Worm (Caenorhabditis elegans) whole organism, late embryonic: ENCODE results near the gene srx-74.

Experiments used
- C38D4.7 ChIP-seq: fragments of 200-800 bp; sonication (Bioruptor generic); optimal IDR thresholded peaks from 2 replicates; lab custom pipeline; 2018; ENCODE audit warnings: mild to moderate bottlenecking, missing genetic modification characterization, moderate library complexity, missing compliant biosample characterization
- Y22D7AL.16 ChIP-seq: sonication (generic microtip); optimal IDR thresholded peaks from 2 replicates; lab custom pipeline; 2016; ENCODE audit warnings: missing genetic modification characterization, missing compliant biosample characterization
- ama-1 ChIP-seq: fragments of 150-350 bp; optimal IDR thresholded peaks from 2 replicates; lab custom pipeline; 2014
- ceh-18 ChIP-seq: sonication (generic microtip); optimal IDR thresholded peaks from 2 replicates; lab custom pipeline; 2016; ENCODE audit warnings: missing genetic modification characterization, missing compliant biosample characterization
- ceh-2 ChIP-seq: sonication (generic microtip); optimal IDR thresholded peaks from 2 replicates; lab custom pipeline; 2016; ENCODE audit warnings: missing genotype, missing genetic modification characterization, missing compliant biosample characterization
- ceh-24 ChIP-seq: sonication (generic microtip); optimal IDR thresholded peaks from 2 replicates; lab custom pipeline; 2016; ENCODE audit warnings: mild to moderate bottlenecking, missing genetic modification characterization, missing compliant biosample characterization
- ceh-48 ChIP-seq: sonication (generic microtip); optimal IDR thresholded peaks from 2 replicates; lab custom pipeline; 2016; ENCODE audit warnings: missing genetic modification characterization, inconsistent platforms, missing compliant biosample characterization
- dmd-4 ChIP-seq: sonication (generic microtip); optimal IDR thresholded peaks from 2 replicates; lab custom pipeline; 2016; ENCODE audit warnings: borderline replicate concordance, missing genetic modification characterization, missing compliant biosample characterization
- dve-1 ChIP-seq: sonication (generic microtip); optimal IDR thresholded peaks from 2 replicates; lab custom pipeline; 2017; ENCODE audit warnings: antibody characterized with exemption, mild to moderate bottlenecking, missing genetic modification characterization, missing compliant biosample characterization
- elt-4 ChIP-seq: sonication (generic microtip); optimal IDR thresholded peaks from 2 replicates; lab custom pipeline; 2016; ENCODE audit warnings: missing genetic modification characterization, missing compliant biosample characterization
- ets-4 ChIP-seq: sonication (generic microtip); optimal IDR thresholded peaks from 2 replicates; lab custom pipeline; 2016; ENCODE audit warnings: missing genetic modification characterization, missing compliant biosample characterization
- eyg-1 ChIP-seq: sonication (generic microtip); optimal IDR thresholded peaks from 2 replicates; lab custom pipeline; 2016; ENCODE audit warnings: missing genotype, missing genetic modification characterization, missing compliant biosample characterization
- hlh-30 ChIP-seq: sonication (generic microtip); optimal IDR thresholded peaks from 2 replicates; lab custom pipeline; 2017; ENCODE audit warnings: antibody characterized with exemption, missing genetic modification characterization, missing compliant biosample characterization; ENCODE audit not compliant: insufficient read depth
- hlh-6 ChIP-seq: sonication (generic microtip); optimal IDR thresholded peaks from 2 replicates; lab custom pipeline; 2016; ENCODE audit warnings: missing genotype, missing genetic modification characterization, missing compliant biosample characterization
- hlh-8 ChIP-seq: sonication (generic microtip); optimal IDR thresholded peaks from 2 replicates; lab custom pipeline; 2016; ENCODE audit warnings: missing genotype, missing genetic modification characterization, missing compliant biosample characterization
- lin-11 ChIP-seq: fragments of 200-800 bp; sonication (Bioruptor generic); optimal IDR thresholded peaks from 2 replicates; lab custom pipeline; 2018; ENCODE audit warnings: mild to moderate bottlenecking, missing genetic modification characterization, missing compliant biosample characterization
- madf-2 ChIP-seq: sonication (generic microtip); optimal IDR thresholded peaks from 2 replicates; lab custom pipeline; 2017; ENCODE audit warnings: missing genetic modification characterization, missing compliant biosample characterization
- mec-3 ChIP-seq: sonication (generic microtip); optimal IDR thresholded peaks from 2 replicates; lab custom pipeline; 2016; ENCODE audit warnings: borderline replicate concordance, missing genetic modification characterization, missing compliant biosample characterization
- nfya-1 ChIP-seq: sonication (generic microtip); optimal IDR thresholded peaks from 2 replicates; lab custom pipeline; 2017; ENCODE audit warnings: missing genetic modification characterization, mild to moderate bottlenecking, missing compliant biosample characterization, antibody characterized with exemption, moderate library complexity
- npax-4 ChIP-seq: sonication (generic microtip); optimal IDR thresholded peaks from 2 replicates; lab custom pipeline; 2016; ENCODE audit warnings: missing genetic modification characterization, missing compliant biosample characterization
- odd-2 ChIP-seq: sonication (generic microtip); optimal IDR thresholded peaks from 2 replicates; lab custom pipeline; 2017; ENCODE audit warnings: antibody characterized with exemption, mild to moderate bottlenecking, missing genetic modification characterization, missing compliant biosample characterization
- pag-3 ChIP-seq: sonication (generic microtip); optimal IDR thresholded peaks from 2 replicates; lab custom pipeline; 2016; ENCODE audit warnings: missing compliant biosample characterization, missing genetic modification characterization, borderline replicate concordance
- pha-4 ChIP-seq: fragments of 150-350 bp; optimal IDR thresholded peaks from 2 replicates; lab custom pipeline; 2018; ENCODE audit warnings: missing biosample characterization, missing genetic modification reagents, missing genetic modification characterization
- pqm-1 ChIP-seq: sonication (generic microtip); optimal IDR thresholded peaks from 2 replicates; lab custom pipeline; 2016; ENCODE audit warnings: missing genetic modification characterization, missing compliant biosample characterization
- rnt-1 ChIP-seq: sonication (generic microtip); optimal IDR thresholded peaks from 2 replicates; lab custom pipeline; 2016; ENCODE audit warnings: missing genetic modification characterization, missing compliant biosample characterization
- sdc-2 ChIP-seq: sonication (generic microtip); optimal IDR thresholded peaks from 2 replicates; lab custom pipeline; 2016; ENCODE audit warnings: missing genotype, missing genetic modification characterization, missing compliant biosample characterization
- sox-2 ChIP-seq: fragments of 200-800 bp; sonication (Bioruptor generic); IDR thresholded peaks from 2 replicates; pipeline ENCODE4 v1.3.6; 2022; ENCODE audit warnings: missing genetic modification reagents, missing genetic modification characterization, missing compliant biosample characterization
- sox-4 ChIP-seq: sonication (generic microtip); optimal IDR thresholded peaks from 2 replicates; lab custom pipeline; 2017; ENCODE audit warnings: mild to moderate bottlenecking, missing genetic modification characterization, inconsistent platforms, missing compliant biosample characterization
- tbx-2 ChIP-seq: sonication (generic microtip); optimal IDR thresholded peaks from 2 replicates; lab custom pipeline; 2016; ENCODE audit warnings: missing genetic modification characterization, missing compliant biosample characterization
- tbx-7 ChIP-seq: sonication (generic microtip); optimal IDR thresholded peaks from 2 replicates; lab custom pipeline; 2016; ENCODE audit warnings: missing genotype, missing genetic modification characterization, missing compliant biosample characterization
- unc-3 ChIP-seq, 2 experiments: fragments of 200-800 bp in 1 of 2; sonication (Bioruptor generic) in 1 of 2; sonication (generic microtip) in 1 of 2; conservative IDR thresholded peaks in 1 of 2; optimal IDR thresholded peaks in 1 of 2; 2 replicates each; pipeline versions ENCODE4 v1.3.6 to Lab custom; 2016 to 2022; ENCODE audit warnings: missing compliant biosample characterization in 2 of 2, missing genetic modification characterization in 2 of 2, missing genetic modification reagents in 1 of 2
- unc-55 ChIP-seq: sonication (generic microtip); optimal IDR thresholded peaks from 2 replicates; lab custom pipeline; 2017; ENCODE audit warnings: missing biosample characterization, missing genetic modification reagents, missing genetic modification characterization
- unc-86 ChIP-seq: sonication (generic microtip); optimal IDR thresholded peaks from 2 replicates; lab custom pipeline; 2016; ENCODE audit warnings: missing genetic modification characterization, missing compliant biosample characterization
- zip-5 ChIP-seq: sonication (generic microtip); optimal IDR thresholded peaks from 2 replicates; lab custom pipeline; 2016; ENCODE audit warnings: missing genetic modification characterization, missing compliant biosample characterization

srx-74 gene

ce11 chrV:4662400-4662799, at the start of gene srx-74:
srx-74 (minus strand) TSS chrV:4662500.
- TF ChIP-seq ama-1 (lab: Kevin White, UChicago) (no peak), ets-4 (tag; lab: Kevin White, UChicago) (no peak), unc-3 (GFP tag; conservative IDR thresholded peaks at IDR 0.05; lab: Robert Waterston, UW) (no peak), unc-3 (tag; optimal IDR thresholded peaks at IDR 0.05; lab: Kevin White, UChicago) (no peak), C38D4.7 (GFP tag; lab: Kevin White, UChicago) (no peak), Y22D7AL.16 (tag; lab: Kevin White, UChicago) (no peak), ceh-18 (tag; lab: Kevin White, UChicago) (no peak), rnt-1 (no peak), eyg-1 (no peak), tbx-7 (tag; lab: Kevin White, UChicago) (no peak)

ce11 chrV:4710464-4710863, 48.2 kb upstream of the srx-74 start, which contains the start of gene oac-24:
oac-24 (plus strand) TSS chrV:4710764.
- TF ChIP-seq pag-3 (tag; lab: Kevin White, UChicago): no peak
- no peak for TF ChIP-seq pqm-1 (tag; lab: Kevin White, UChicago)
- no peak for TF ChIP-seq sox-4 (tag; lab: Kevin White, UChicago)
- TF ChIP-seq unc-55 (GFP tag; lab: Kevin White, UChicago): no peak
- TF ChIP-seq tbx-7 (tag; lab: Kevin White, UChicago): no peak
- TF ChIP-seq Y22D7AL.16 (tag; lab: Kevin White, UChicago): no peak
- TF ChIP-seq ceh-48 (tag; lab: Kevin White, UChicago): no peak
- TF ChIP-seq ceh-2 (tag; lab: Kevin White, UChicago): no peak
- no peak for TF ChIP-seq odd-2 (tag; lab: Kevin White, UChicago)
- no peak for TF ChIP-seq npax-4 (tag; lab: Kevin White, UChicago)
- no peak for TF ChIP-seq mec-3
- no peak for TF ChIP-seq unc-3 (GFP tag; conservative IDR thresholded peaks at IDR 0.05; lab: Robert Waterston, UW)
- TF ChIP-seq unc-3 (tag; optimal IDR thresholded peaks at IDR 0.05; lab: Kevin White, UChicago): no peak
- no peak for TF ChIP-seq dmd-4 (tag; lab: Kevin White, UChicago)
- no peak for TF ChIP-seq dve-1 (tag; lab: Kevin White, UChicago)
- no peak for TF ChIP-seq C38D4.7 (GFP tag; lab: Kevin White, UChicago)
- TF ChIP-seq ceh-24 (tag; lab: Kevin White, UChicago): no peak
- TF ChIP-seq, all 69 proteins: peak for 0

ce11 chrV:4707646-4708045, 45.3 kb upstream of the srx-74 start:
- TF ChIP-seq hlh-30 (tag; lab: Kevin White, UChicago) (no peak), Y22D7AL.16 (tag; lab: Kevin White, UChicago) (no peak), ama-1 (lab: Kevin White, UChicago) (no peak), elt-4 (no peak), madf-2 (tag; lab: Kevin White, UChicago) (no peak)

- TF ChIP-seq hlh-6 (tag; lab: Kevin White, UChicago) (no peak), tbx-2 (tag; lab: Kevin White, UChicago) (no peak), elt-4 (no peak)
- TF ChIP-seq, all 69 proteins: peak for 0
Observed at ce11 chrV:4700189-4700588, 37.9 kb upstream of the srx-74 start, which contains the start of gene ZC266.1. ZC266.1 (minus strand) TSS chrV:4700289.

ce11 chrV:4698675-4699074, 36.4 kb upstream of the srx-74 start:
- no peak for TF ChIP-seq sdc-2 (tag; lab: Kevin White, UChicago)
- TF ChIP-seq tbx-7 (tag; lab: Kevin White, UChicago): no peak
- no peak for TF ChIP-seq sox-2 (GFP tag; lab: Robert Waterston, UW)
- no peak for TF ChIP-seq pha-4 (tag; lab: Kevin White, UChicago)
- no peak for TF ChIP-seq hlh-6 (tag; lab: Kevin White, UChicago)
- TF ChIP-seq elt-4: no peak
- no peak for TF ChIP-seq nfya-1 (tag; lab: Kevin White, UChicago)
- TF ChIP-seq lin-11: no peak
- TF ChIP-seq ceh-48 (tag; lab: Kevin White, UChicago): no peak
- no peak for TF ChIP-seq sox-4 (tag; lab: Kevin White, UChicago)
- TF ChIP-seq hlh-8 (tag; lab: Kevin White, UChicago): no peak
- no peak for TF ChIP-seq dmd-4 (tag; lab: Kevin White, UChicago)
- no peak for TF ChIP-seq pag-3 (tag; lab: Kevin White, UChicago)
- TF ChIP-seq unc-55 (GFP tag; lab: Kevin White, UChicago): no peak
- TF ChIP-seq unc-86 (tag; lab: Kevin White, UChicago): no peak
- no peak for TF ChIP-seq zip-5 (tag; lab: Kevin White, UChicago)
